Worm (Caenorhabditis elegans): ENCODE measurements around the gene R06B9.5.

ce11 chrII:13697691-13698090 lies 38.4 kb upstream of the R06B9.5 start:
- TF ChIP-seq zag-1 (tag; optimal IDR thresholded peaks at IDR 0.05): no peak
- no peak for TF ChIP-seq elt-3 (tag; optimal IDR thresholded peaks at IDR 0.05)
- no peak for TF ChIP-seq unc-39 (tag; optimal IDR thresholded peaks at IDR 0.05)
- no peak for TF ChIP-seq nhr-25 (tag; optimal IDR thresholded peaks at IDR 0.05)
- TF ChIP-seq snpc-4 (tag; optimal IDR thresholded peaks at IDR 0.05): no peak
- TF ChIP-seq lsy-2 (tag; optimal IDR thresholded peaks at IDR 0.05): no peak
- no peak for TF ChIP-seq ztf-1 (GFP tag; conservative IDR thresholded peaks at IDR 0.05)
- no peak for TF ChIP-seq ztf-11 (tag; optimal IDR thresholded peaks at IDR 0.05)
- TF ChIP-seq nhr-237 (tag; optimal IDR thresholded peaks at IDR 0.05): no peak
- no peak for TF ChIP-seq nhr-11 (tag; optimal IDR thresholded peaks at IDR 0.05)
- no peak for TF ChIP-seq lin-39 (tag; optimal IDR thresholded peaks at IDR 0.05)
- TF ChIP-seq ceh-82 (tag; optimal IDR thresholded peaks at IDR 0.05): no peak
- TF ChIP-seq ztf-4 (tag; optimal IDR thresholded peaks at IDR 0.05): no peak
- no peak for TF ChIP-seq dmd-4 (tag; optimal IDR thresholded peaks at IDR 0.05)

Data from whole organism, L2 larva.